Worm (Caenorhabditis elegans) whole organism, early embryonic: ENCODE results near the gene F13B12.4.

Experiments
- B0310.2 ChIP-seq: sonication (generic microtip); optimal IDR thresholded peaks from 2 replicates; lab custom pipeline; 2016; ENCODE audit warnings: mild to moderate bottlenecking, missing genetic modification characterization, missing compliant biosample characterization
- hmg-4 ChIP-seq: fragments of 200-800 bp; sonication (Bioruptor generic); optimal IDR thresholded peaks from 2 replicates; lab custom pipeline; 2018; ENCODE audit warnings: mild to moderate bottlenecking, missing genetic modification characterization, missing compliant biosample characterization
- pes-1 ChIP-seq: fragments of 200-800 bp; sonication (Bioruptor generic); IDR thresholded peaks from 2 replicates; pipeline ENCODE4 v1.3.6; 2022; ENCODE audit warnings: missing genetic modification reagents, missing genetic modification characterization, missing compliant biosample characterization
- tbx-11 ChIP-seq: fragments of 200-800 bp; sonication (Bioruptor generic); IDR thresholded peaks from 2 replicates; pipeline ENCODE4 v1.3.6; 2022; ENCODE audit warnings: missing genetic modification characterization, missing compliant biosample characterization
- tbx-37 ChIP-seq: fragments of 200-800 bp; sonication (Bioruptor generic); conservative IDR thresholded peaks from 2 replicates; pipeline ENCODE4 v1.3.6; 2022; ENCODE audit warnings: missing genetic modification reagents, missing genetic modification characterization, missing compliant biosample characterization

DNA sequence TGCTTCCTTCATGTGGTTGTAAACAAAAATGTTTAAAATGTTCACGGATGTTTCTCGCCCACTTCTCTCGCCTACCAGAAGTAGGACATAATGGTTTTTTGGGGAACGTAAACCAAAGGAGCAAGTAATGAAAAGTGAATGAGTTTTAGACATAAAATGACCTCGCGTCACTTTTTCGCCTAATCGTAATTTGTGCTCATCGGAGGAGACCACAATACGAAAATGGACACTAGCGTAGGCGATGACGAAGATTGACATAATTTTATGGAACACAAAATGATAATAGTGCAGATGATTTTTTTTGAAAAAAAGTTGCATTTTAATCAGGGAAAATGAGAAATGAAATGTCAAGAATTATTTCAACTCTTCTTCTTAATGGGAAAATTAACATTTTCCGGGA, 19.0 kb upstream of the F13B12.4 start:
- TF ChIP-seq tbx-11 (GFP tag; lab: Robert Waterston, UW) (no peak), B0310.2 (no peak), tbx-37 (no peak), hmg-4 (GFP tag; lab: Kevin White, UChicago) (no peak), pes-1 (no peak)
